Worm (Caenorhabditis elegans): Measurements from ENCODE around the gene ift-43.

The ift-43 gene

ce11 chrII:5654215-5654614 is 6.4 kb downstream of the ift-43 start, which contains the start of gene F59E12.1:
Gene F59E12.1 (plus strand): TSS chrII:5654515.
- TF ChIP-seq aha-1 (tag) (no peak), nhr-48 (tag; optimal IDR thresholded peaks at IDR 0.05) (no peak), aly-2 (tag; optimal IDR thresholded peaks at IDR 0.05) (no peak), nhr-102 (tag; optimal IDR thresholded peaks at IDR 0.05) (no peak), hlh-30 (tag; optimal IDR thresholded peaks at IDR 0.05; ENCODE audit: insufficient read depth) (no peak)

- TF ChIP-seq nhr-25 (tag; optimal IDR thresholded peaks at IDR 0.05; ENCODE audit: borderline replicate concordance, insufficient read depth) (no peak), mxl-3 (GFP tag; optimal IDR thresholded peaks at IDR 0.05) (no peak), lin-38 (GFP tag; IDR thresholded peaks at IDR 0.05) (no peak), lin-15B (tag; optimal IDR thresholded peaks at IDR 0.05) (no peak), snpc-1.2 (GFP tag; IDR thresholded peaks at IDR 0.05) (no peak), php-3 (GFP tag; IDR thresholded peaks at IDR 0.05) (no peak), F26F4.8 (GFP tag; conservative IDR thresholded peaks at IDR 0.05) (no peak), cey-2 (tag; optimal IDR thresholded peaks at IDR 0.05; ENCODE audit: borderline replicate concordance, insufficient read depth) (no peak), F37D6.2 (tag; optimal IDR thresholded peaks at IDR 0.05) (no peak), unc-39 (tag; optimal IDR thresholded peaks at IDR 0.05) (no peak), dmd-8 (GFP tag; IDR thresholded peaks at IDR 0.05) (no peak)
Measured at ce11 chrII:5652334-5652733, 8.3 kb downstream of the ift-43 start, which contains the start of gene bli-2. Gene bli-2 (minus strand): TSS chrII:5652434.

- TF ChIP-seq hlh-30 (tag; optimal IDR thresholded peaks at IDR 0.05; ENCODE audit: insufficient read depth), result no peak
- TF ChIP-seq dmd-6 (GFP tag; IDR thresholded peaks at IDR 0.05), result no peak
- TF ChIP-seq nhr-10 (tag; optimal IDR thresholded peaks at IDR 0.05), result no peak
- TF ChIP-seq ctbp-1 (GFP tag; IDR thresholded peaks at IDR 0.05), result no peak
- TF ChIP-seq ZK337.2 (GFP tag; IDR thresholded peaks at IDR 0.05), result no peak
- TF ChIP-seq set-16 (GFP tag; IDR thresholded peaks at IDR 0.05), result peak; percentile 86
Measured at ce11 chrII:5651426-5651825, 9.2 kb downstream of the ift-43 start.

- TF ChIP-seq F10B5.3 (tag; optimal IDR thresholded peaks at IDR 0.05), result no peak
- no peak for TF ChIP-seq nhr-10 (tag; optimal IDR thresholded peaks at IDR 0.05)
- TF ChIP-seq dve-1 (tag; optimal IDR thresholded peaks at IDR 0.05; ENCODE audit: insufficient read depth), result no peak
- no peak for TF ChIP-seq set-16 (GFP tag; IDR thresholded peaks at IDR 0.05)
- peak; percentile 77 for TF ChIP-seq nhr-6 (tag; optimal IDR thresholded peaks at IDR 0.05)
- TF ChIP-seq zag-1 (tag; optimal IDR thresholded peaks at IDR 0.05), result no peak
- 0 out of 2 replicates have a peak, but pooled peaks have one; percentile 17 for TF ChIP-seq arid-1 (GFP tag; conservative IDR thresholded peaks at IDR 0.05)
- no peak for TF ChIP-seq ceh-20 (GFP tag; IDR thresholded peaks at IDR 0.05)
- peak in 1 of 2 experiments; percentile 52 for TF ChIP-seq unc-62 (GFP tag; optimal IDR thresholded peaks at IDR 0.05 in 1 of 2)
- no peak for TF ChIP-seq unc-62 (tag; optimal IDR thresholded peaks at IDR 0.05)
- no peak for TF ChIP-seq snpc-4 (tag; optimal IDR thresholded peaks at IDR 0.05)
- peak; percentile 92 for TF ChIP-seq lin-38 (GFP tag; IDR thresholded peaks at IDR 0.05)
- no peak for TF ChIP-seq vab-7 (GFP tag; IDR thresholded peaks at IDR 0.05)
- no peak for TF ChIP-seq nhr-237 (tag; optimal IDR thresholded peaks at IDR 0.05)
- no peak for TF ChIP-seq mxl-2 (GFP tag; conservative IDR thresholded peaks at IDR 0.05)
- peak; percentile 29 for TF ChIP-seq nhr-77 (tag; optimal IDR thresholded peaks at IDR 0.05)
- peak; percentile 50; the same call in 1 of the 2 replicates for TF ChIP-seq Y48G9A.11 (GFP tag; IDR thresholded peaks at IDR 0.05)
- TF ChIP-seq ceh-44 (GFP tag; IDR thresholded peaks at IDR 0.05), result peak; percentile 75; the same call in 1 of the 2 replicates
- TF ChIP-seq mdl-1 (tag; optimal IDR thresholded peaks at IDR 0.05), result peak in 1 of 2 experiments; percentile 9
- TF ChIP-seq hmg-1.1 (GFP tag; IDR thresholded peaks at IDR 0.05), result peak; percentile 53
- TF ChIP-seq rbr-2 (tag; optimal IDR thresholded peaks at IDR 0.05), result peak; percentile 24
- peak; percentile 94 for TF ChIP-seq mes-2 (tag; optimal IDR thresholded peaks at IDR 0.05; ENCODE audit: poor library complexity, severe bottlenecking)
- TF ChIP-seq aha-1 (tag), result peak; percentile 50
- TF ChIP-seq nhr-28 (tag; optimal IDR thresholded peaks at IDR 0.05), result peak; percentile 52
- TF ChIP-seq hlh-11 (tag; optimal IDR thresholded peaks at IDR 0.05), result peak; percentile 8
- TF ChIP-seq ces-1 (GFP tag; optimal IDR thresholded peaks at IDR 0.05), result no peak
- no peak for TF ChIP-seq nhr-102 (tag; optimal IDR thresholded peaks at IDR 0.05)
- no peak for TF ChIP-seq aly-2 (tag; optimal IDR thresholded peaks at IDR 0.05)
- no peak for TF ChIP-seq zfp-3 (GFP tag; conservative IDR thresholded peaks at IDR 0.05)
Measured at ce11 chrII:5649236-5650004, 11.2 kb downstream of the ift-43 start, which contains the start of the genes sam-4, F59E12.17 and zyg-1. Gene sam-4 (minus strand): TSS chrII:5649286. Gene F59E12.17 (minus strand): TSS chrII:5649470. Gene zyg-1 (plus strand): TSS chrII:5649748.
